Worm (Caenorhabditis elegans): ENCODE results near the gene ZK353.2.

Gene ZK353.2

DNA sequence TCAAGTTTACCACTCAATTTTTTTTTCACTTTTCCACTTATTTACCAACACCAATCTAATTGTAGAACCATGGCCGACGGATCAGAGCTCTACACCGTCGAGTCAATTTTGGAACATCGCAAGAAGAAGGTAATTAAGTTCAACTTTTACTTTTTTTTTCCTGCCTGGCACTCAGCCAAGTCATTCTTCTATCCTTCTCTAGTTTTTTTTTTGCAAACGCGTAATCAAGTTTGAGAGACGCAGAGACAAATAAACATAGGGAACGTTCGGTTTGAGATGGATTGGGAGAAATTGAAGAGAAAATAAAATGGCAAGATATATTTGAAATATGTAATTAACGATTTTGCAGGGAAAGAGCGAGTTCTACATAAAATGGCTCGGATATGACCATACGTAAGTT, 27.8 kb downstream of the ZK353.2 start, which contains the start of gene cec-1 (continued):
- no peak for TF ChIP-seq unc-39 (tag; optimal IDR thresholded peaks at IDR 0.05)
- TF ChIP-seq spr-3 (GFP tag; optimal IDR thresholded peaks at IDR 0.05): no peak
- TF ChIP-seq daf-12 (tag; optimal IDR thresholded peaks at IDR 0.05): no peak
- TF ChIP-seq hmg-1.1 (GFP tag; IDR thresholded peaks at IDR 0.05): no peak
- TF ChIP-seq lsy-2 (tag; optimal IDR thresholded peaks at IDR 0.05): peak in 1 of 2 experiments; percentile 52
- TF ChIP-seq ZK546.5 (tag; optimal IDR thresholded peaks at IDR 0.05): no peak
- peak; percentile 12 for TF ChIP-seq mes-2 (tag; optimal IDR thresholded peaks at IDR 0.05; ENCODE audit: poor library complexity, severe bottlenecking)
- no peak for TF ChIP-seq egl-43 (GFP tag; IDR thresholded peaks at IDR 0.05)
- no peak for TF ChIP-seq pha-4 (GFP tag; IDR thresholded peaks at IDR 0.05)
- no peak for TF ChIP-seq pha-4 (tag; optimal IDR thresholded peaks at IDR 0.05)
- TF ChIP-seq skn-1 (tag; optimal IDR thresholded peaks at IDR 0.05): no peak
- no peak for TF ChIP-seq unc-130 (GFP tag; optimal IDR thresholded peaks at IDR 0.05)
- no peak for TF ChIP-seq zag-1 (tag; optimal IDR thresholded peaks at IDR 0.05)
- TF ChIP-seq R02D3.7 (tag; optimal IDR thresholded peaks at IDR 0.05): no peak
- no peak for TF ChIP-seq zip-11 (GFP tag; IDR thresholded peaks at IDR 0.05)
- TF ChIP-seq lir-3 (tag; optimal IDR thresholded peaks at IDR 0.05): no peak
- peak; percentile 30 for TF ChIP-seq nhr-28 (tag; optimal IDR thresholded peaks at IDR 0.05)
- TF ChIP-seq dmd-8 (GFP tag; IDR thresholded peaks at IDR 0.05): no peak
- TF ChIP-seq madf-5 (GFP tag; IDR thresholded peaks at IDR 0.05): no peak
- TF ChIP-seq dve-1 (tag; optimal IDR thresholded peaks at IDR 0.05; ENCODE audit: insufficient read depth): peak; percentile 44
- no peak for TF ChIP-seq T20F7.1 (GFP tag; optimal IDR thresholded peaks at IDR 0.05)
- TF ChIP-seq arid-1 (GFP tag; conservative IDR thresholded peaks at IDR 0.05): no peak
- TF ChIP-seq nhr-41 (GFP tag; IDR thresholded peaks at IDR 0.05): no peak
- TF ChIP-seq fos-1 (tag; optimal IDR thresholded peaks at IDR 0.05): no peak
- TF ChIP-seq nhr-42 (GFP tag; IDR thresholded peaks at IDR 0.05): no peak
- no peak for TF ChIP-seq cey-2 (tag; optimal IDR thresholded peaks at IDR 0.05; ENCODE audit: borderline replicate concordance, insufficient read depth)
- no peak for TF ChIP-seq lim-7 (GFP tag; IDR thresholded peaks at IDR 0.05)

DNA sequence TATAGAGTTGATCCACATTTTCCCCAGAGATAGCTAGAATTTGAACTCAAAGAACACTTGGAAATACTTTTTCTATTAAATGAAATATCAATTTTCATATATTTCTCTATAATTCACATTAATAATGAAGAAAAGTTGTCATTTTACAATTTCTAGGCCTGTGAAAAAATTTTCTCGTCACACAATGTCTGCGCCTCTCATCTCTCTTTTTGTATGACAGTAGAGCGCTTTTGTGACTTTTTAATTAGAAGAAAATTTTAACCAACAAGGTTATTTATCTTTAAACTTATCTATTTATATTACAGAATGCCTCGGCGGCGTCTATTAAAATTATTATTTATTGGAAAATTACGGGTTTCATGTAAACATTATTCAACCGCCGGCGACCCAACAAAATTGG, 30.5 kb downstream of the ZK353.2 start, which contains the start of gene ZK1236.1:
TSS of gene ZK1236.1 (plus strand) at position 263 of the 400 bp plus-strand sequence.
- TF ChIP-seq spr-1 (tag; optimal IDR thresholded peaks at IDR 0.05) (no peak), Y48G9A.11 (GFP tag; IDR thresholded peaks at IDR 0.05) (peak; percentile 59; the same call in 1 of the 2 replicates), lsy-2 (tag; optimal IDR thresholded peaks at IDR 0.05) (peak in 1 of 2 experiments; percentile 35), mes-2 (tag; optimal IDR thresholded peaks at IDR 0.05; ENCODE audit: poor library complexity, severe bottlenecking) (peak; percentile 19), daf-16 (GFP tag; optimal IDR thresholded peaks at IDR 0.05) (no peak), daf-16 (tag; optimal IDR thresholded peaks at IDR 0.05) (peak; percentile 24), Y105C5A.15 (GFP tag; IDR thresholded peaks at IDR 0.05) (no peak), lin-38 (GFP tag; IDR thresholded peaks at IDR 0.05) (peak; percentile 67)

DNA sequence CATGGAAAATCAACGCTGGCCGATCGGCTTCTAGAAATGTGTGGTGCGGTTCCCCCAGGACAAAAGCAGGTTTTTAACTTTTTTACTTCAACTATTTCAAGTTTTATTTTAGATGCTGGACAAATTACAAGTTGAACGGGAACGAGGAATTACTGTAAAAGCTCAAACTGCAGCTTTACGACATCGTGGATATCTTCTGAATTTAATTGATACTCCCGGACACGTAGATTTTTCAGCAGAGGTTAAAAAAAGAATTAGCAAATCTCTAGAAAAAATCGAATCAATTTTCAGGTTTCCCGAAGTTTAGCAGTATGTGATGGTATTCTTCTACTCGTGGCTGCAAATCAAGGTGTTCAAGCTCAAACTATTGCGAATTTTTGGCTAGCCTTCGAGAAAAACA, 31.0 kb downstream of the ZK353.2 start:
- TF ChIP-seq dve-1 (tag; optimal IDR thresholded peaks at IDR 0.05; ENCODE audit: insufficient read depth): no peak
- no peak for TF ChIP-seq duxl-1 (tag; optimal IDR thresholded peaks at IDR 0.05; ENCODE audit: poor library complexity)
- TF ChIP-seq ZK337.2 (GFP tag; IDR thresholded peaks at IDR 0.05): no peak
- TF ChIP-seq nhr-42 (GFP tag; IDR thresholded peaks at IDR 0.05): no peak
- no peak for TF ChIP-seq mdl-1 (tag; optimal IDR thresholded peaks at IDR 0.05)
- TF ChIP-seq dmd-8 (GFP tag; IDR thresholded peaks at IDR 0.05): no peak
- TF ChIP-seq set-16 (GFP tag; IDR thresholded peaks at IDR 0.05): no peak
- TF ChIP-seq saeg-2 (GFP tag; IDR thresholded peaks at IDR 0.05): no peak
- no peak for TF ChIP-seq ztf-11 (tag; optimal IDR thresholded peaks at IDR 0.05)
- no peak for TF ChIP-seq rbr-2 (tag; optimal IDR thresholded peaks at IDR 0.05)
- TF ChIP-seq ceh-62 (tag; optimal IDR thresholded peaks at IDR 0.05): no peak
- no peak for TF ChIP-seq nhr-6 (tag; optimal IDR thresholded peaks at IDR 0.05)
